Fruit fly (Drosophila melanogaster) whole organism, embryonic: ENCODE measurements around the gene lectin-29Ca.

Source experiments
- Antp ChIP-seq: fragments of 200-800 bp; sonication (Bioruptor generic); optimal IDR thresholded peaks from 3 replicates; lab custom pipeline; 2016; ENCODE audit warnings: missing biosample characterization, missing genetic modification characterization
- B-H2 ChIP-seq: fragments of 200-800 bp; sonication (Bioruptor generic); optimal IDR thresholded peaks from 2 replicates; lab custom pipeline; 2018; ENCODE audit warnings: missing biosample characterization, mild to moderate bottlenecking, missing genetic modification characterization
- CG1024 ChIP-seq: fragments of 200-800 bp; sonication (Bioruptor generic); IDR thresholded peaks from 2 replicates; pipeline ENCODE4 v1.3.6; 2022; ENCODE audit warnings: missing biosample characterization, missing genetic modification characterization
- CG10431 ChIP-seq: fragments of 200-800 bp; sonication (Bioruptor generic); optimal IDR thresholded peaks from 3 replicates; lab custom pipeline; 2018; ENCODE audit warnings: missing biosample characterization, mild to moderate bottlenecking, missing genetic modification characterization
- CG10654 ChIP-seq: fragments of 200-800 bp; sonication (Bioruptor generic); optimal IDR thresholded peaks from 2 replicates; lab custom pipeline; 2016; ENCODE audit warnings: missing biosample characterization, missing genetic modification characterization
- CG13296 ChIP-seq: fragments of 200-800 bp; sonication (Bioruptor generic); optimal IDR thresholded peaks from 3 replicates; lab custom pipeline; 2018; ENCODE audit warnings: missing biosample characterization, mild to moderate bottlenecking, missing genetic modification characterization
- CG13624 ChIP-seq: fragments of 200-800 bp; sonication (Bioruptor generic); optimal IDR thresholded peaks from 2 replicates; lab custom pipeline; 2016; ENCODE audit warnings: missing biosample characterization, missing genetic modification characterization
- CG2875 ChIP-seq: fragments of 200-800 bp; sonication (Bioruptor generic); optimal IDR thresholded peaks from 2 replicates; lab custom pipeline; 2017; ENCODE audit warnings: missing biosample characterization, mild to moderate bottlenecking, missing genetic modification characterization, missing genetic modification reagents
- CG3281 ChIP-seq: fragments of 200-800 bp; sonication (Bioruptor generic); optimal IDR thresholded peaks from 3 replicates; lab custom pipeline; 2017; ENCODE audit warnings: missing biosample characterization, mild to moderate bottlenecking, missing genetic modification characterization
- CG3407 ChIP-seq: fragments of 200-800 bp; sonication (Bioruptor generic); optimal IDR thresholded peaks from 2 replicates; lab custom pipeline; 2018; ENCODE audit warnings: missing biosample characterization, mild to moderate bottlenecking, missing genetic modification characterization
- CG4404 ChIP-seq: fragments of 200-800 bp; sonication (Bioruptor generic); IDR thresholded peaks from 2 replicates; pipeline ENCODE4 v1.3.6; 2022; ENCODE audit warnings: missing biosample characterization, missing genetic modification characterization
- CG4424 ChIP-seq: fragments of 200-800 bp; sonication (Bioruptor generic); optimal IDR thresholded peaks from 3 replicates; lab custom pipeline; 2016; ENCODE audit warnings: missing biosample characterization, missing genetic modification characterization
- CG7786 ChIP-seq: fragments of 200-800 bp; sonication (Bioruptor generic); optimal IDR thresholded peaks from 2 replicates; lab custom pipeline; 2016; ENCODE audit warnings: missing biosample characterization, missing genetic modification characterization
- Camta ChIP-seq: fragments of 200-800 bp; sonication (Bioruptor generic); optimal IDR thresholded peaks from 2 replicates; lab custom pipeline; 2016; ENCODE audit warnings: missing biosample characterization, missing genetic modification characterization
- Doc3 ChIP-seq: fragments of 200-800 bp; sonication (Bioruptor generic); IDR thresholded peaks from 3 replicates; pipeline ENCODE4 v1.3.6; 2022; ENCODE audit warnings: missing biosample characterization, missing genetic modification characterization; ENCODE audit not compliant: partially characterized antibody
- ERR ChIP-seq: fragments of 200-800 bp; sonication (Bioruptor generic); optimal IDR thresholded peaks from 2 replicates; lab custom pipeline; 2016; ENCODE audit warnings: missing biosample characterization, missing genetic modification characterization
- Hey ChIP-seq: fragments of 200-800 bp; sonication (Bioruptor generic); optimal IDR thresholded peaks from 3 replicates; lab custom pipeline; 2018; ENCODE audit warnings: missing biosample characterization, mild to moderate bottlenecking, missing genetic modification characterization
- Hsf ChIP-seq: fragments of 200-800 bp; sonication (Bioruptor generic); optimal IDR thresholded peaks from 3 replicates; lab custom pipeline; 2016; ENCODE audit warnings: missing biosample characterization, missing genetic modification characterization
- Kr ChIP-seq: fragments of 200-800 bp; sonication (Bioruptor generic); optimal IDR thresholded peaks from 2 replicates; lab custom pipeline; 2017; ENCODE audit warnings: missing biosample characterization, mild to moderate bottlenecking, missing genetic modification characterization
- Lim3 ChIP-seq: fragments of 200-800 bp; sonication (Bioruptor generic); IDR thresholded peaks from 2 replicates; pipeline ENCODE4 v1.3.6; 2022; ENCODE audit warnings: missing biosample characterization, missing genetic modification characterization
- NC2β ChIP-seq: fragments of 200-800 bp; sonication (Bioruptor generic); optimal IDR thresholded peaks from 2 replicates; lab custom pipeline; 2016; ENCODE audit warnings: missing biosample characterization, missing genetic modification characterization
- Sox102F ChIP-seq: fragments of 200-800 bp; sonication (Bioruptor generic); optimal IDR thresholded peaks from 2 replicates; lab custom pipeline; 2018; ENCODE audit warnings: missing biosample characterization, mild to moderate bottlenecking, missing genetic modification characterization, moderate library complexity
- Ssrp ChIP-seq: fragments of 200-800 bp; sonication (Bioruptor generic); optimal IDR thresholded peaks from 2 replicates; lab custom pipeline; 2018; ENCODE audit warnings: missing biosample characterization, mild to moderate bottlenecking, missing genetic modification characterization, moderate library complexity
- abd-A ChIP-seq: fragments of 200-800 bp; sonication (Bioruptor generic); optimal IDR thresholded peaks from 3 replicates; lab custom pipeline; 2019; ENCODE audit warnings: missing biosample characterization, mild to moderate bottlenecking, missing genetic modification characterization, moderate library complexity
- ac ChIP-seq: fragments of 200-800 bp; sonication (Bioruptor generic); optimal IDR thresholded peaks from 3 replicates; lab custom pipeline; 2017; ENCODE audit warnings: missing biosample characterization, mild to moderate bottlenecking, missing genetic modification characterization
- al ChIP-seq: fragments of 200-800 bp; sonication (Bioruptor generic); IDR thresholded peaks from 2 replicates; pipeline ENCODE4 v1.3.6; 2022; ENCODE audit warnings: missing biosample characterization, missing genetic modification characterization
- ara ChIP-seq: fragments of 200-800 bp; sonication (Bioruptor generic); IDR thresholded peaks from 2 replicates; pipeline ENCODE4 v1.3.6; 2022; ENCODE audit warnings: missing biosample characterization, missing genetic modification characterization
- ash1 ChIP-seq: fragments of 200-800 bp; sonication (Bioruptor generic); optimal IDR thresholded peaks from 2 replicates; lab custom pipeline; 2018; ENCODE audit warnings: missing biosample characterization, mild to moderate bottlenecking, missing genetic modification characterization
- dati ChIP-seq: fragments of 200-800 bp; sonication (Bioruptor generic); IDR thresholded peaks from 2 replicates; pipeline ENCODE4 v1.3.6; 2022; ENCODE audit warnings: missing biosample characterization, missing genetic modification characterization
- dm ChIP-seq: fragments of 200-800 bp; sonication (Bioruptor generic); optimal IDR thresholded peaks from 3 replicates; lab custom pipeline; 2016; ENCODE audit warnings: missing biosample characterization, missing genetic modification characterization
- emc ChIP-seq: fragments of 200-800 bp; sonication (Bioruptor generic); optimal IDR thresholded peaks from 2 replicates; lab custom pipeline; 2016; ENCODE audit warnings: missing biosample characterization, missing genetic modification characterization
- exex ChIP-seq: fragments of 200-800 bp; sonication (Bioruptor generic); optimal IDR thresholded peaks from 4 replicates; lab custom pipeline; 2018; ENCODE audit warnings: missing biosample characterization, mild to moderate bottlenecking, missing genetic modification characterization, moderate library complexity
- hbn ChIP-seq: fragments of 200-800 bp; sonication (Bioruptor generic); IDR thresholded peaks from 2 replicates; pipeline ENCODE4 v1.3.6; 2022; ENCODE audit warnings: missing biosample characterization, missing genetic modification characterization; ENCODE audit not compliant: partially characterized antibody
- kay ChIP-seq: fragments of 200-800 bp; sonication (Bioruptor generic); optimal IDR thresholded peaks from 2 replicates; lab custom pipeline; 2016; ENCODE audit warnings: missing biosample characterization, missing genetic modification characterization
- lola ChIP-seq, 3 experiments: fragments of >200 bp in 2 of 3; fragments of 200-800 bp in 1 of 3; sonication (Bioruptor generic) in 1 of 3; optimal IDR thresholded peaks; 2 replicates each; lab custom pipeline; 2017 to 2019; ENCODE audit warnings: missing biosample characterization in 3 of 3, missing genetic modification characterization in 3 of 3, mild to moderate bottlenecking in 1 of 3, moderate library complexity in 1 of 3
- odd ChIP-seq: fragments of 200-800 bp; sonication (Bioruptor generic); optimal IDR thresholded peaks from 2 replicates; lab custom pipeline; 2017; ENCODE audit warnings: missing biosample characterization, mild to moderate bottlenecking, missing genetic modification characterization
- pnt ChIP-seq: fragments of 200-800 bp; sonication (Bioruptor generic); optimal IDR thresholded peaks from 3 replicates; lab custom pipeline; 2016; ENCODE audit warnings: missing biosample characterization, missing genetic modification characterization
- ranshi ChIP-seq: fragments of 200-800 bp; sonication (Bioruptor generic); IDR thresholded peaks from 2 replicates; pipeline ENCODE4 v1.3.6; 2022; ENCODE audit warnings: missing biosample characterization, missing genetic modification characterization
- ro ChIP-seq: fragments of 200-800 bp; sonication (Bioruptor generic); IDR thresholded peaks from 2 replicates; pipeline ENCODE4 v1.3.6; 2022; ENCODE audit warnings: missing biosample characterization, missing genetic modification characterization
- salm ChIP-seq: fragments of 200-800 bp; sonication (Bioruptor generic); optimal IDR thresholded peaks from 2 replicates; lab custom pipeline; 2018; ENCODE audit warnings: missing biosample characterization, mild to moderate bottlenecking, missing genetic modification characterization
- sens ChIP-seq: fragments of 200-800 bp; sonication (Bioruptor generic); peaks from one replicate; lab custom pipeline; 2016; ENCODE audit warnings: missing biosample characterization, missing genetic modification characterization
- slbo ChIP-seq: fragments of 200-800 bp; sonication (Bioruptor generic); IDR thresholded peaks from 2 replicates; pipeline ENCODE4 v1.3.6; 2022; ENCODE audit warnings: missing biosample characterization, missing genetic modification characterization
- slou ChIP-seq: fragments of 200-800 bp; sonication (Bioruptor generic); optimal IDR thresholded peaks from 3 replicates; lab custom pipeline; 2016; ENCODE audit warnings: missing biosample characterization, missing genetic modification characterization
- sob ChIP-seq: fragments of 200-800 bp; sonication (Bioruptor generic); IDR thresholded peaks from 2 replicates; pipeline ENCODE4 v1.3.6; 2022; ENCODE audit warnings: missing biosample characterization, missing genetic modification characterization
- tap ChIP-seq: fragments of 200-800 bp; optimal IDR thresholded peaks from 3 replicates; lab custom pipeline; 2019; ENCODE audit warnings: missing biosample characterization, mild to moderate bottlenecking, missing genetic modification characterization, moderate library complexity
- unpg ChIP-seq: fragments of 200-800 bp; sonication (Bioruptor generic); optimal IDR thresholded peaks from 3 replicates; lab custom pipeline; 2018; ENCODE audit warnings: missing biosample characterization, mild to moderate bottlenecking, missing genetic modification characterization, moderate library complexity
- vfl ChIP-seq: fragments of 200-800 bp; sonication (Bioruptor generic); optimal IDR thresholded peaks from 2 replicates; lab custom pipeline; 2016; ENCODE audit warnings: missing biosample characterization, missing genetic modification characterization
- vvl ChIP-seq: fragments of 200-800 bp; sonication (Bioruptor generic); IDR thresholded peaks from 2 replicates; pipeline ENCODE4 v1.3.6; 2022; ENCODE audit warnings: missing biosample characterization, missing genetic modification characterization
- zf30C ChIP-seq: fragments of 200-800 bp; sonication (Bioruptor generic); optimal IDR thresholded peaks from 3 replicates; lab custom pipeline; 2018; ENCODE audit warnings: missing biosample characterization, mild to moderate bottlenecking, missing genetic modification characterization
- zfh1 ChIP-seq: fragments of 200-800 bp; sonication (Bioruptor generic); IDR thresholded peaks from 3 replicates; pipeline ENCODE4 v1.3.6; 2022; ENCODE audit warnings: missing biosample characterization, missing genetic modification characterization

lectin-29Ca gene

DNA sequence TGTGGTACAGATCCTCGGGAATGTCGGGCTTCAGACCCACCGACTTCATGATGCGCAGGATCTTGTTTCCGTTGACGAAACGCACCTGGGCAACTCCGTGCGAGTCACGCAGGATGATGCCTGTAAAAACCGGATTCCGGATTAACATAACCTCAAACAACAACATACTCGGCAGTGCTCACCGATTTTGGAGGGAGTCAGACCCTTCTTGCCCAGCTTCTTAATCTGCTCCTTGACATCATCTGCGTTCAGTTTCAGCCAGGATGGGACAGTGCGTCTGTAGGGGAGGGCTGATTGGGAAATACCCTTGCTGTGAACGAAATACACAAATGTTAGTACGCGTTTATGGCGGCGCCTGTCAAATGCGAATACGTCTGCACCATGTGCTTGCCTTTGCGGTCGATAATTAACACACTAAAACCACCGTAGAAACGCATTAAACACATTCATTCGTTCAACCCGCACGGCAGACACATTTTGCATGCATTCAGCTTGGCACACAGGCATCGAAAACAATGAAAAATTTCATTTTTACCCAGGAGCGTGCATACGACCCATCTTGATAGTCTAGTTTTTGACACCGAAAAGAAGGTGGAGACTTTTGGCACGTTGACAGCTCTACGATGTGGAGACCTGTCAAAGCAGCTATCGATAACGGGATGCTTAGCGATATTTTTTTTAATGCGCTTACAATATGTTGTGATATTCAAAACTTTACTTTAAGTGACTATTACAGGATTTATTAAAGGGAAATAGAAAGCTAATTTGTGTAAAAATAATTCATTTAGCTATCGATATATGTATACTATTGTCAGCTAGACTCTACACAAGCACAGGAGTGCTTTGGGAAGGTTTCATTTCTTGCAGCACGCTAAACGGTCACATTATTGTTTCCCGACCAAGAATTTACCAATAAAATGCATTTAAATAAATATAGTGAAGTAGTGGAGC, 29.8 kb downstream of the lectin-29Ca start, which contains the start of the genes RpS13 and CSN8 (continued):
- TF ChIP-seq kay (GFP tag; lab: Kevin White, UChicago) (no peak), Antp (GFP tag; lab: Kevin White, UChicago) (no peak), B-H2 (GFP tag; lab: Kevin White, UChicago) (peak; percentile 14), dm (GFP tag; lab: Kevin White, UChicago) (peak; percentile 92), sens (GFP tag; lab: Kevin White, UChicago) (peak; percentile 82), exex (tag; lab: Kevin White, UChicago) (peak; percentile 10), zfh1 (GFP tag; lab: Robert Waterston, UW) (no peak), CG7786 (GFP tag; lab: Kevin White, UChicago) (no peak), dati (GFP tag; lab: Robert Waterston, UW) (no peak), ERR (no peak), CG2875 (GFP tag; lab: Kevin White, UChicago) (no peak), ash1 (GFP tag; lab: Kevin White, UChicago) (no peak), salm (tag; lab: Kevin White, UChicago) (peak; percentile 4), al (no peak), Hsf (GFP tag; lab: Kevin White, UChicago) (peak; percentile 39), lola (GFP tag; optimal IDR thresholded peaks at IDR 0.05; lab: Kevin White, UChicago) (peak in 1 of 3 experiments; percentile 6), ac (GFP tag; lab: Kevin White, UChicago) (no peak), Kr (GFP tag; lab: Kevin White, UChicago) (no peak), zf30C (no peak), Hey (tag; lab: Kevin White, UChicago) (no peak), CG3407 (GFP tag; lab: Kevin White, UChicago) (no peak), Ssrp (tag; lab: Kevin White, UChicago) (no peak), ro (no peak), vfl (no peak), vvl (GFP tag; lab: Robert Waterston, UW) (peak; percentile 13; the same call in 1 of the 2 replicates), sob (GFP tag; lab: Robert Waterston, UW) (peak; percentile 54; the same call in 1 of the 2 replicates), Lim3 (GFP tag; lab: Robert Waterston, UW) (no peak), Sox102F (GFP tag; lab: Kevin White, UChicago) (no peak), tap (tag; lab: Kevin White, UChicago) (peak; percentile 11), unpg (peak; percentile 27), CG10431 (no peak), CG4424 (GFP tag; lab: Kevin White, UChicago) (no peak), ranshi (GFP tag; lab: Robert Waterston, UW) (no peak), odd (GFP tag; lab: Kevin White, UChicago) (no peak), slbo (no peak), slou (GFP tag; lab: Kevin White, UChicago) (no peak), pnt (GFP tag; lab: Kevin White, UChicago) (no peak), CG1024 (GFP tag; lab: Robert Waterston, UW) (no peak), NC2β (GFP tag; lab: Kevin White, UChicago) (peak; percentile 43), hbn (GFP tag; lab: Robert Waterston, UW) (peak; percentile 93), CG13296 (GFP tag; lab: Kevin White, UChicago) (peak; percentile 38), emc (GFP tag; lab: Kevin White, UChicago) (no peak), CG4404 (GFP tag; lab: Robert Waterston, UW) (no peak), abd-A (tag; lab: Kevin White, UChicago) (peak; percentile 35), CG10654 (GFP tag; lab: Kevin White, UChicago) (no peak), ara (GFP tag; lab: Robert Waterston, UW) (no peak), Camta (GFP tag; lab: Kevin White, UChicago) (no peak), CG13624 (no peak), CG3281 (GFP tag; lab: Kevin White, UChicago) (peak; percentile 55), Doc3 (GFP tag; lab: Robert Waterston, UW) (peak; percentile 93)
